Fruit fly (Drosophila melanogaster) whole organism, embryonic: Measurements from ENCODE around the gene CG32573.

Experiments used
- CG11247 ChIP-seq: fragments of 200-800 bp; sonication (Bioruptor generic); IDR thresholded peaks from 2 replicates; pipeline ENCODE4 v1.3.6; 2022; ENCODE audit warnings: missing biosample characterization, missing genetic modification characterization
- CG11398 ChIP-seq: fragments of 200-800 bp; sonication (Bioruptor generic); optimal IDR thresholded peaks from 2 replicates; lab custom pipeline; 2016; ENCODE audit warnings: missing biosample characterization, missing genetic modification characterization
- CG12659 ChIP-seq: fragments of 200-800 bp; sonication (Bioruptor generic); optimal IDR thresholded peaks from 3 replicates; lab custom pipeline; 2017; ENCODE audit warnings: mild to moderate bottlenecking, missing biosample characterization, missing genetic modification reagents, missing genetic modification characterization
- CG2129 ChIP-seq: fragments of 200-800 bp; sonication (Bioruptor generic); IDR thresholded peaks from 2 replicates; pipeline ENCODE4 v1.3.6; 2022; ENCODE audit warnings: missing biosample characterization, missing genetic modification characterization; ENCODE audit not compliant: partially characterized antibody
- CG8359 ChIP-seq: fragments of 200-800 bp; sonication (Bioruptor generic); optimal IDR thresholded peaks from 2 replicates; lab custom pipeline; 2017; ENCODE audit warnings: missing biosample characterization, mild to moderate bottlenecking, missing genetic modification characterization, borderline replicate concordance
- CG9437 ChIP-seq: fragments of 200-800 bp; sonication (Bioruptor generic); optimal IDR thresholded peaks from 2 replicates; lab custom pipeline; 2018; ENCODE audit warnings: missing biosample characterization, mild to moderate bottlenecking, missing genetic modification characterization
- D19B ChIP-seq: fragments of 200-800 bp; sonication (Bioruptor generic); optimal IDR thresholded peaks from 2 replicates; lab custom pipeline; 2017; ENCODE audit warnings: missing biosample characterization, mild to moderate bottlenecking, missing genetic modification characterization
- Gsc ChIP-seq: fragments of 200-800 bp; sonication (Bioruptor generic); IDR thresholded peaks from 2 replicates; pipeline ENCODE4 v1.3.6; 2022; ENCODE audit warnings: missing biosample characterization, missing genetic modification characterization
- MBD-R2 ChIP-seq: fragments of 200-800 bp; sonication (Bioruptor generic); IDR thresholded peaks from 2 replicates; pipeline ENCODE4 v1.3.6; 2022; ENCODE audit warnings: missing biosample characterization, missing genetic modification characterization
- chinmo ChIP-seq: fragments of 200-800 bp; sonication (Bioruptor generic); IDR thresholded peaks from 4 replicates; pipeline ENCODE4 v1.3.6; 2022; ENCODE audit warnings: missing biosample characterization, missing genetic modification characterization; ENCODE audit not compliant: partially characterized antibody
- lbe ChIP-seq: fragments of 200-800 bp; sonication (Bioruptor generic); optimal IDR thresholded peaks from 2 replicates; lab custom pipeline; 2016; ENCODE audit warnings: missing biosample characterization, mild to moderate bottlenecking, missing genetic modification characterization

DNA sequence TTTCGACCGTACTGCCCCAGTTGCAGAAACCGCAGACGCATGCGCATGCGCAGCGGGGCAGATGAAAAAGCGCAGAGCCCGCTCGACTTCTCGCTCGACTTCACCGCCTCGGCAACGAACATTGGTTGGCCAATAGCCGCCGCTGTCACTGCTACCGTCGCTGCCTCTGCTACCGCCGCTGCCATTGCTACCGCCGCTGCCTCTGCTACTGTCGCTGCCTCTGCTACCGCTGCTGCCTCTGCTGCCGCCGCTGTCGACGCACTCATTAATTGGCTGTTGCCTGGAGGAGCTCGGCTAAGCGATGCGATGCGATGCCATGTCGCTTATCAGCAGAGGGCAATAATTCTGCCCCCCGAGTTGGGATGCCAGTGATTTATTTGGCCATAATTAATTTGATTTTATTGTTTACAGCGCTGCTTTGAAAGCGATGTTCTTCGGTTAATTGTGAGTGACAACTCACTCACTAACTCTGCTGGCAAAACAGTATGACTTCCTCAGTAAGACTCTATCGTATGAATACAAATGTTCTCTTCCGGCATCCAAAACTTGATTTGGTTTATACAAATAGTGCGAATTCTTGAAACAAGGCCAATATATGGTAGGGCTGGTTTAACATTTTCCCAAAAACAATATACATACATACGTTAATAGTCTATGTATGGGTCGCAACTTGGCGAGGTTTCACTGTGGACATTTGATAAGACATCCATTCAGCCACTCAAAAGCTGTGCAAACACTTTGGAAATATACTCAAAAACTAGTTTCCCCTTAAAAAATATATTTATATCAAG lies 19.7 kb downstream of the CG32573 start:
- TF ChIP-seq CG12659 (GFP tag; lab: Kevin White, UChicago) (no peak), D19B (GFP tag; lab: Kevin White, UChicago) (no peak), CG2129 (no peak), MBD-R2 (GFP tag; lab: Robert Waterston, UW) (no peak), CG11398 (GFP tag; lab: Kevin White, UChicago) (no peak), CG9437 (GFP tag; lab: Kevin White, UChicago) (no peak), Gsc (no peak), lbe (GFP tag; lab: Kevin White, UChicago) (no peak), CG8359 (GFP tag; lab: Kevin White, UChicago) (no peak), chinmo (GFP tag; lab: Robert Waterston, UW) (0 out of 4 replicates have a peak, but pooled peaks have one; percentile 45), CG11247 (no peak)
